Worm (Caenorhabditis elegans) whole organism, L3 larva: ENCODE results near the gene F54E2.5.

Experiments used
- R02D3.7 ChIP-seq: fragments of 150-350 bp; optimal IDR thresholded peaks from 2 replicates; lab custom pipeline; 2014; ENCODE audit warnings: missing biosample characterization, missing genetic modification characterization
- ama-1 ChIP-seq: fragments of 150-350 bp; optimal IDR thresholded peaks from 2 replicates; lab custom pipeline; 2018
- ceh-16 ChIP-seq: sonication (generic microtip); optimal IDR thresholded peaks from 2 replicates; lab custom pipeline; 2017; ENCODE audit warnings: missing biosample characterization, missing genetic modification characterization
- ceh-28 ChIP-seq: fragments of 150-350 bp; optimal IDR thresholded peaks from 2 replicates; lab custom pipeline; 2014; ENCODE audit warnings: missing biosample characterization, missing genetic modification reagents, missing genetic modification characterization
- ceh-82 ChIP-seq: fragments of 150-350 bp; optimal IDR thresholded peaks from 2 replicates; lab custom pipeline; 2014; ENCODE audit warnings: missing biosample characterization, missing genetic modification characterization
- daf-12 ChIP-seq: fragments of 150-350 bp; optimal IDR thresholded peaks from 2 replicates; lab custom pipeline; 2014; ENCODE audit warnings: missing biosample characterization, missing genetic modification reagents, missing genetic modification characterization
- egl-27 ChIP-seq: sonication (generic microtip); optimal IDR thresholded peaks from 4 replicates; lab custom pipeline; 2017; ENCODE audit warnings: missing biosample characterization, missing genetic modification reagents, missing genetic modification characterization
- elt-2 ChIP-seq: sonication (generic microtip); optimal IDR thresholded peaks from 2 replicates; lab custom pipeline; 2016; ENCODE audit warnings: missing genetic modification reagents, mild to moderate bottlenecking, missing genetic modification characterization, missing compliant biosample characterization
- eor-1 ChIP-seq, 2 experiments: fragments of 150-350 bp; optimal IDR thresholded peaks; 2 replicates each; lab custom pipeline; 2014 to 2018; ENCODE audit warnings: missing biosample characterization in 2 of 2, missing genetic modification characterization in 2 of 2
- fkh-2 ChIP-seq: fragments of 150-350 bp; optimal IDR thresholded peaks from 2 replicates; lab custom pipeline; 2014; ENCODE audit warnings: missing biosample characterization, missing genetic modification reagents, missing genetic modification characterization
- hmg-11 ChIP-seq: sonication (generic microtip); optimal IDR thresholded peaks from 2 replicates; lab custom pipeline; 2016; ENCODE audit warnings: missing genetic modification characterization, missing compliant biosample characterization
- lin-15B ChIP-seq: fragments of 150-350 bp; optimal IDR thresholded peaks from 2 replicates; lab custom pipeline; 2014; ENCODE audit warnings: missing biosample characterization, missing genetic modification characterization
- mml-1 ChIP-seq: fragments of 150-350 bp; sonication (generic microtip); optimal IDR thresholded peaks from 3 replicates; lab custom pipeline; 2014; ENCODE audit warnings: missing biosample characterization, missing genetic modification characterization
- nfya-1 ChIP-seq: sonication (generic microtip); optimal IDR thresholded peaks from 2 replicates; lab custom pipeline; 2017; ENCODE audit warnings: missing genetic modification characterization, mild to moderate bottlenecking, missing compliant biosample characterization, antibody characterized with exemption, moderate library complexity; ENCODE audit not compliant: insufficient read depth
- nhr-12 ChIP-seq: fragments of 150-350 bp; optimal IDR thresholded peaks from 2 replicates; lab custom pipeline; 2014; ENCODE audit warnings: missing biosample characterization, missing genetic modification characterization
- nhr-28 ChIP-seq: fragments of 150-350 bp; optimal IDR thresholded peaks from 2 replicates; lab custom pipeline; 2014; ENCODE audit warnings: missing biosample characterization, missing genetic modification characterization
- nhr-43 ChIP-seq: sonication (generic microtip); optimal IDR thresholded peaks from 2 replicates; lab custom pipeline; 2016; ENCODE audit warnings: mild to moderate bottlenecking, missing genetic modification characterization, missing compliant biosample characterization; ENCODE audit not compliant: poor library complexity, severe bottlenecking
- nhr-67 ChIP-seq: fragments of 150-350 bp; optimal IDR thresholded peaks from 2 replicates; lab custom pipeline; 2014; ENCODE audit warnings: missing biosample characterization, missing genetic modification characterization
- nhr-76 ChIP-seq: fragments of 150-350 bp; sonication (generic microtip); optimal IDR thresholded peaks from 5 replicates; lab custom pipeline; 2014; ENCODE audit warnings: missing biosample characterization, missing genetic modification characterization
- nhr-77 ChIP-seq: fragments of 150-350 bp; optimal IDR thresholded peaks from 2 replicates; lab custom pipeline; 2014; ENCODE audit warnings: missing biosample characterization, missing genetic modification characterization
- pqm-1 ChIP-seq: fragments of 150-350 bp; optimal IDR thresholded peaks from 2 replicates; lab custom pipeline; 2017; ENCODE audit warnings: missing biosample characterization, missing genetic modification characterization, inconsistent platforms
- sea-2 ChIP-seq: fragments of 150-350 bp; sonication (generic microtip); optimal IDR thresholded peaks from 4 replicates; lab custom pipeline; 2014; ENCODE audit warnings: missing biosample characterization, missing genetic modification reagents, missing genetic modification characterization
- snpc-4 ChIP-seq: fragments of 150-350 bp; optimal IDR thresholded peaks from 2 replicates; lab custom pipeline; 2014; ENCODE audit warnings: missing biosample characterization, missing genetic modification characterization
- tbx-2 ChIP-seq: sonication (generic microtip); optimal IDR thresholded peaks from 2 replicates; lab custom pipeline; 2016; ENCODE audit warnings: mild to moderate bottlenecking, missing genetic modification characterization, missing compliant biosample characterization
- unc-39 ChIP-seq: sonication (generic microtip); optimal IDR thresholded peaks from 4 replicates; lab custom pipeline; 2017; ENCODE audit warnings: missing biosample characterization, missing genetic modification characterization
- zag-1 ChIP-seq: fragments of 150-350 bp; optimal IDR thresholded peaks from 2 replicates; lab custom pipeline; 2014; ENCODE audit warnings: missing biosample characterization, missing genetic modification characterization

The F54E2.5 gene

ce11 chrV:2771560-2771959 is 44.3 kb downstream of the F54E2.5 start, which contains the start of gene srh-56:
srh-56 (plus strand) TSS chrV:2771860.
- no peak for TF ChIP-seq ceh-28 (tag; lab: Kevin White, UChicago)
- no peak for TF ChIP-seq fkh-2 (tag; lab: Kevin White, UChicago)
- no peak for TF ChIP-seq sea-2
- no peak for TF ChIP-seq nhr-28 (tag; lab: Kevin White, UChicago)
- TF ChIP-seq ama-1: no peak
- no peak for TF ChIP-seq eor-1 (tag; optimal IDR thresholded peaks at IDR 0.05; lab: Kevin White, UChicago)
- TF ChIP-seq ceh-82 (tag; lab: Kevin White, UChicago): no peak
- TF ChIP-seq unc-39 (tag; lab: Kevin White, UChicago): no peak
- no peak for TF ChIP-seq R02D3.7 (tag; lab: Kevin White, UChicago)
- TF ChIP-seq ceh-16 (tag; lab: Kevin White, UChicago): no peak
- TF ChIP-seq zag-1 (tag; lab: Kevin White, UChicago): no peak
- TF ChIP-seq hmg-11 (tag; lab: Kevin White, UChicago): no peak

ce11 chrV:2769754-2770153 is 46.1 kb downstream of the F54E2.5 start, which contains the start of gene dhs-15:
dhs-15 (minus strand) TSS chrV:2769854.
- no peak for TF ChIP-seq eor-1 (tag; optimal IDR thresholded peaks at IDR 0.05; lab: Kevin White, UChicago)
- TF ChIP-seq, all 47 proteins: peak for 0

- TF ChIP-seq nhr-77 (tag; lab: Kevin White, UChicago): no peak
- no peak for TF ChIP-seq nhr-12 (tag; lab: Kevin White, UChicago)
- no peak for TF ChIP-seq nhr-67 (tag; lab: Kevin White, UChicago)
- TF ChIP-seq daf-12 (tag; lab: Kevin White, UChicago): no peak
- TF ChIP-seq mml-1: no peak
- TF ChIP-seq nhr-28 (tag; lab: Kevin White, UChicago): no peak
- no peak for TF ChIP-seq lin-15B
- TF ChIP-seq nfya-1 (tag; lab: Kevin White, UChicago): no peak
- no peak for TF ChIP-seq elt-2 (tag; lab: Kevin White, UChicago)
- no peak for TF ChIP-seq ama-1
- TF ChIP-seq nhr-43 (tag; lab: Kevin White, UChicago): no peak
- TF ChIP-seq egl-27 (tag; lab: Kevin White, UChicago): no peak
These were observed 48.4 kb downstream of the F54E2.5 start, which contains the start of gene R05D8.9 for ce11 chrV:2767465-2767864. R05D8.9 (minus strand) TSS chrV:2767565.

ce11 chrV:2765052-2765451 is 50.8 kb downstream of the F54E2.5 start, which contains the start of gene dhs-14:
dhs-14 (minus strand) TSS chrV:2765200.
- TF ChIP-seq hmg-11 (tag; lab: Kevin White, UChicago): no peak
- TF ChIP-seq ceh-16 (tag; lab: Kevin White, UChicago): no peak
- no peak for TF ChIP-seq nhr-67 (tag; lab: Kevin White, UChicago)
- no peak for TF ChIP-seq snpc-4
- peak; percentile 74 for TF ChIP-seq elt-2 (tag; lab: Kevin White, UChicago)
- TF ChIP-seq pqm-1 (tag; lab: Kevin White, UChicago): peak; percentile 82
- TF ChIP-seq nhr-76 (tag; lab: Kevin White, UChicago): no peak
- TF ChIP-seq tbx-2 (tag; lab: Kevin White, UChicago): no peak
- no peak for TF ChIP-seq ceh-28 (tag; lab: Kevin White, UChicago)
